Fruit fly (Drosophila melanogaster) Kc167 (cell line): ENCODE measurements around the gene InR.

ENCODE experiments used
- Myc ChIP-seq: fragments of >200 bp; optimal IDR thresholded peaks from 2 replicates; lab custom pipeline; 2017; ENCODE audit warnings: missing external identifiers
- Sin3A ChIP-seq: fragments of >200 bp; optimal IDR thresholded peaks from 2 replicates; lab custom pipeline; 2018; ENCODE audit warnings: missing external identifiers
- h ChIP-seq: fragments of >200 bp; optimal IDR thresholded peaks from 3 replicates; lab custom pipeline; 2018; ENCODE audit warnings: missing external identifiers
- insv ChIP-seq: fragments of >200 bp; optimal IDR thresholded peaks from 3 replicates; lab custom pipeline; 2018; ENCODE audit warnings: missing external identifiers
- psq ChIP-seq: fragments of >200 bp; optimal IDR thresholded peaks from 2 replicates; lab custom pipeline; 2017; ENCODE audit warnings: missing external identifiers
- ttk ChIP-seq: sonication (Bioruptor generic); optimal IDR thresholded peaks from 2 replicates; lab custom pipeline; 2017; ENCODE audit warnings: missing external identifiers

The InR gene

dm6 chr3R:21589500-21590202 is 29.5 kb downstream of the InR start:
- no peak for TF ChIP-seq Sin3A (lab: Kevin White, UChicago)

dm6 chr3R:21587480-21588055 is 31.6 kb downstream of the InR start:
- TF ChIP-seq h = no peak
- TF ChIP-seq insv (lab: Kevin White, UChicago) = no peak
- TF ChIP-seq ttk (lab: Kevin White, UChicago) = no peak
- no peak for TF ChIP-seq psq (lab: Kevin White, UChicago)

dm6 chr3R:21586914-21587459 is 32.1 kb downstream of the InR start:
- TF ChIP-seq psq (lab: Kevin White, UChicago) = no peak

dm6 chr3R:21586351-21586750 is 32.8 kb downstream of the InR start:
- TF ChIP-seq insv (lab: Kevin White, UChicago) (no peak), psq (lab: Kevin White, UChicago) (no peak)

- TF ChIP-seq ttk (lab: Kevin White, UChicago) (no peak), Sin3A (lab: Kevin White, UChicago) (no peak), Myc (lab: Kevin White, UChicago) (no peak), insv (lab: Kevin White, UChicago) (no peak), psq (lab: Kevin White, UChicago) (no peak), h (no peak)
Measured at dm6 chr3R:21584296-21584936, 34.7 kb downstream of the InR start.

- TF ChIP-seq psq (lab: Kevin White, UChicago) (no peak), h (no peak), insv (lab: Kevin White, UChicago) (no peak), Sin3A (lab: Kevin White, UChicago) (no peak), Myc (lab: Kevin White, UChicago) (no peak), ttk (lab: Kevin White, UChicago) (no peak)
Measured at dm6 chr3R:21583603-21584218, 35.4 kb downstream of the InR start.

- TF ChIP-seq insv (lab: Kevin White, UChicago) (no peak), h (no peak), psq (lab: Kevin White, UChicago) (no peak), Sin3A (lab: Kevin White, UChicago) (no peak), ttk (lab: Kevin White, UChicago) (no peak), Myc (lab: Kevin White, UChicago) (no peak)
Measured at dm6 chr3R:21583087-21583486, 36.0 kb downstream of the InR start.

dm6 chr3R:21582637-21583036 is 36.5 kb downstream of the InR start:
- no peak for TF ChIP-seq psq (lab: Kevin White, UChicago)
- TF ChIP-seq ttk (lab: Kevin White, UChicago) = no peak
- no peak for TF ChIP-seq h

dm6 chr3R:21582124-21582474 is 37.0 kb downstream of the InR start:
- TF ChIP-seq Myc (lab: Kevin White, UChicago) (no peak), psq (lab: Kevin White, UChicago) (no peak), ttk (lab: Kevin White, UChicago) (no peak), h (no peak), insv (lab: Kevin White, UChicago) (no peak), Sin3A (lab: Kevin White, UChicago) (no peak)

- TF ChIP-seq psq (lab: Kevin White, UChicago) (no peak), insv (lab: Kevin White, UChicago) (no peak), h (no peak), ttk (lab: Kevin White, UChicago) (no peak), Sin3A (lab: Kevin White, UChicago) (no peak), Myc (lab: Kevin White, UChicago) (no peak)
Measured at dm6 chr3R:21581365-21582123, 37.6 kb downstream of the InR start.

- no peak for TF ChIP-seq Sin3A (lab: Kevin White, UChicago)
- no peak for TF ChIP-seq insv (lab: Kevin White, UChicago)
- no peak for TF ChIP-seq ttk (lab: Kevin White, UChicago)
- no peak for TF ChIP-seq Myc (lab: Kevin White, UChicago)
- no peak for TF ChIP-seq h
- no peak for TF ChIP-seq psq (lab: Kevin White, UChicago)
Measured at dm6 chr3R:21580091-21580490, 39.0 kb downstream of the InR start.

- no peak for TF ChIP-seq h
- TF ChIP-seq Myc (lab: Kevin White, UChicago) = no peak
- TF ChIP-seq psq (lab: Kevin White, UChicago) = no peak
- no peak for TF ChIP-seq insv (lab: Kevin White, UChicago)
- no peak for TF ChIP-seq Sin3A (lab: Kevin White, UChicago)
- TF ChIP-seq ttk (lab: Kevin White, UChicago) = no peak
Measured at dm6 chr3R:21569049-21569448, 50.1 kb downstream of the InR start, which contains the start of gene CG15498. Gene CG15498, minus strand, starts transcription at chr3R:21569149.
